Worm (Caenorhabditis elegans) whole organism, late embryonic: ENCODE results near the gene F17E9.16.

Experiments
- C38D4.7 ChIP-seq: fragments of 200-800 bp; sonication (Bioruptor generic); optimal IDR thresholded peaks from 2 replicates; lab custom pipeline; 2018; ENCODE audit warnings: mild to moderate bottlenecking, missing genetic modification characterization, moderate library complexity, missing compliant biosample characterization
- K09A11.1 ChIP-seq: sonication (generic microtip); optimal IDR thresholded peaks from 2 replicates; lab custom pipeline; 2017; ENCODE audit warnings: antibody characterized with exemption, mild to moderate bottlenecking, missing genetic modification characterization, missing compliant biosample characterization; ENCODE audit not compliant: insufficient read depth
- T23F11.4 ChIP-seq: fragments of 200-800 bp; sonication (Bioruptor generic); optimal IDR thresholded peaks from 2 replicates; lab custom pipeline; 2018; ENCODE audit warnings: mild to moderate bottlenecking, missing genetic modification characterization, missing compliant biosample characterization
- Y22D7AL.16 ChIP-seq: sonication (generic microtip); optimal IDR thresholded peaks from 2 replicates; lab custom pipeline; 2016; ENCODE audit warnings: missing genetic modification characterization, missing compliant biosample characterization
- ahr-1 ChIP-seq: sonication (generic microtip); optimal IDR thresholded peaks from 2 replicates; lab custom pipeline; 2016; ENCODE audit warnings: missing genetic modification characterization, missing compliant biosample characterization
- ama-1 ChIP-seq: fragments of 150-350 bp; optimal IDR thresholded peaks from 2 replicates; lab custom pipeline; 2014
- ceh-14 ChIP-seq: sonication (generic microtip); optimal IDR thresholded peaks from 2 replicates; lab custom pipeline; 2016; ENCODE audit warnings: missing genotype, missing genetic modification characterization, missing compliant biosample characterization
- ceh-2 ChIP-seq: sonication (generic microtip); optimal IDR thresholded peaks from 2 replicates; lab custom pipeline; 2016; ENCODE audit warnings: missing genotype, missing genetic modification characterization, missing compliant biosample characterization
- ceh-22 ChIP-seq: sonication (generic microtip); optimal IDR thresholded peaks from 2 replicates; lab custom pipeline; 2017; ENCODE audit warnings: missing biosample characterization, missing genetic modification characterization
- ceh-6 ChIP-seq: fragments of 200-800 bp; sonication (Bioruptor generic); optimal IDR thresholded peaks from 2 replicates; lab custom pipeline; 2018; ENCODE audit warnings: mild to moderate bottlenecking, missing genetic modification characterization, missing compliant biosample characterization
- ceh-9 ChIP-seq: sonication (generic microtip); optimal IDR thresholded peaks from 2 replicates; lab custom pipeline; 2016; ENCODE audit warnings: mild to moderate bottlenecking, missing genetic modification characterization, inconsistent platforms, missing compliant biosample characterization
- che-1 ChIP-seq: sonication (generic microtip); optimal IDR thresholded peaks from 2 replicates; lab custom pipeline; 2016; ENCODE audit warnings: mild to moderate bottlenecking, missing genetic modification characterization, missing compliant biosample characterization
- dmd-4 ChIP-seq: sonication (generic microtip); optimal IDR thresholded peaks from 2 replicates; lab custom pipeline; 2016; ENCODE audit warnings: borderline replicate concordance, missing genetic modification characterization, missing compliant biosample characterization
- elt-2 ChIP-seq: sonication (generic microtip); optimal IDR thresholded peaks from 2 replicates; lab custom pipeline; 2016; ENCODE audit warnings: missing genetic modification reagents, missing genetic modification characterization, missing compliant biosample characterization
- elt-4 ChIP-seq: sonication (generic microtip); optimal IDR thresholded peaks from 2 replicates; lab custom pipeline; 2016; ENCODE audit warnings: missing genetic modification characterization, missing compliant biosample characterization
- ets-4 ChIP-seq: sonication (generic microtip); optimal IDR thresholded peaks from 2 replicates; lab custom pipeline; 2016; ENCODE audit warnings: missing genetic modification characterization, missing compliant biosample characterization
- fkh-6 ChIP-seq: sonication (generic microtip); optimal IDR thresholded peaks from 2 replicates; lab custom pipeline; 2016; ENCODE audit warnings: missing genetic modification characterization, missing compliant biosample characterization
- hlh-13 ChIP-seq: fragments of 200-800 bp; sonication (Bioruptor generic); optimal IDR thresholded peaks from 2 replicates; lab custom pipeline; 2018; ENCODE audit warnings: mild to moderate bottlenecking, missing genetic modification characterization, missing compliant biosample characterization
- hlh-6 ChIP-seq: sonication (generic microtip); optimal IDR thresholded peaks from 2 replicates; lab custom pipeline; 2016; ENCODE audit warnings: missing genotype, missing genetic modification characterization, missing compliant biosample characterization
- hlh-8 ChIP-seq: sonication (generic microtip); optimal IDR thresholded peaks from 2 replicates; lab custom pipeline; 2016; ENCODE audit warnings: missing genotype, missing genetic modification characterization, missing compliant biosample characterization
- lin-11 ChIP-seq: fragments of 200-800 bp; sonication (Bioruptor generic); optimal IDR thresholded peaks from 2 replicates; lab custom pipeline; 2018; ENCODE audit warnings: mild to moderate bottlenecking, missing genetic modification characterization, missing compliant biosample characterization
- madf-2 ChIP-seq: sonication (generic microtip); optimal IDR thresholded peaks from 2 replicates; lab custom pipeline; 2017; ENCODE audit warnings: missing genetic modification characterization, missing compliant biosample characterization
- mec-3 ChIP-seq: sonication (generic microtip); optimal IDR thresholded peaks from 2 replicates; lab custom pipeline; 2016; ENCODE audit warnings: borderline replicate concordance, missing genetic modification characterization, missing compliant biosample characterization
- nfya-1 ChIP-seq: sonication (generic microtip); optimal IDR thresholded peaks from 2 replicates; lab custom pipeline; 2017; ENCODE audit warnings: missing genetic modification characterization, mild to moderate bottlenecking, missing compliant biosample characterization, antibody characterized with exemption, moderate library complexity
- nhr-11 ChIP-seq: fragments of 150-350 bp; optimal IDR thresholded peaks from 2 replicates; lab custom pipeline; 2014; ENCODE audit warnings: missing biosample characterization, missing genetic modification characterization
- nhr-232 ChIP-seq: sonication (generic microtip); optimal IDR thresholded peaks from 2 replicates; lab custom pipeline; 2016; ENCODE audit warnings: missing genetic modification characterization, missing compliant biosample characterization
- npax-4 ChIP-seq: sonication (generic microtip); optimal IDR thresholded peaks from 2 replicates; lab custom pipeline; 2016; ENCODE audit warnings: missing genetic modification characterization, missing compliant biosample characterization
- odd-2 ChIP-seq: sonication (generic microtip); optimal IDR thresholded peaks from 2 replicates; lab custom pipeline; 2017; ENCODE audit warnings: antibody characterized with exemption, mild to moderate bottlenecking, missing genetic modification characterization, missing compliant biosample characterization
- pqm-1 ChIP-seq: sonication (generic microtip); optimal IDR thresholded peaks from 2 replicates; lab custom pipeline; 2016; ENCODE audit warnings: missing genetic modification characterization, missing compliant biosample characterization
- rnt-1 ChIP-seq: sonication (generic microtip); optimal IDR thresholded peaks from 2 replicates; lab custom pipeline; 2016; ENCODE audit warnings: missing genetic modification characterization, missing compliant biosample characterization
- sdc-2 ChIP-seq: sonication (generic microtip); optimal IDR thresholded peaks from 2 replicates; lab custom pipeline; 2016; ENCODE audit warnings: missing genotype, missing genetic modification characterization, missing compliant biosample characterization
- sox-2 ChIP-seq: fragments of 200-800 bp; sonication (Bioruptor generic); IDR thresholded peaks from 2 replicates; pipeline ENCODE4 v1.3.6; 2022; ENCODE audit warnings: missing genetic modification reagents, missing genetic modification characterization, missing compliant biosample characterization
- syd-9 ChIP-seq: sonication (generic microtip); optimal IDR thresholded peaks from 2 replicates; lab custom pipeline; 2016; ENCODE audit warnings: mild to moderate bottlenecking, missing genetic modification characterization, moderate library complexity, missing compliant biosample characterization
- ttx-3 ChIP-seq: sonication (generic microtip); optimal IDR thresholded peaks from 2 replicates; lab custom pipeline; 2016; ENCODE audit warnings: missing genetic modification reagents, missing genetic modification characterization, missing compliant biosample characterization
- unc-3 ChIP-seq, 2 experiments: fragments of 200-800 bp in 1 of 2; sonication (Bioruptor generic) in 1 of 2; sonication (generic microtip) in 1 of 2; conservative IDR thresholded peaks in 1 of 2; optimal IDR thresholded peaks in 1 of 2; 2 replicates each; pipeline versions ENCODE4 v1.3.6 to Lab custom; 2016 to 2022; ENCODE audit warnings: missing compliant biosample characterization in 2 of 2, missing genetic modification characterization in 2 of 2, missing genetic modification reagents in 1 of 2
- unc-42 ChIP-seq: sonication (generic microtip); optimal IDR thresholded peaks from 2 replicates; lab custom pipeline; 2016; ENCODE audit warnings: missing genotype, missing genetic modification characterization, missing compliant biosample characterization
- unc-86 ChIP-seq: sonication (generic microtip); optimal IDR thresholded peaks from 2 replicates; lab custom pipeline; 2016; ENCODE audit warnings: missing genetic modification characterization, missing compliant biosample characterization
- ztf-16 ChIP-seq: sonication (generic microtip); optimal IDR thresholded peaks from 2 replicates; lab custom pipeline; 2017; ENCODE audit warnings: missing genetic modification characterization, missing compliant biosample characterization

Gene F17E9.16

ce11 chrIV:8357299-8357698, 5.2 kb downstream of the F17E9.16 start:
- no peak for TF ChIP-seq T23F11.4 (GFP tag; lab: Kevin White, UChicago)
- TF ChIP-seq elt-4: peak; percentile 64
- no peak for TF ChIP-seq rnt-1 (tag; lab: Kevin White, UChicago)

DNA sequence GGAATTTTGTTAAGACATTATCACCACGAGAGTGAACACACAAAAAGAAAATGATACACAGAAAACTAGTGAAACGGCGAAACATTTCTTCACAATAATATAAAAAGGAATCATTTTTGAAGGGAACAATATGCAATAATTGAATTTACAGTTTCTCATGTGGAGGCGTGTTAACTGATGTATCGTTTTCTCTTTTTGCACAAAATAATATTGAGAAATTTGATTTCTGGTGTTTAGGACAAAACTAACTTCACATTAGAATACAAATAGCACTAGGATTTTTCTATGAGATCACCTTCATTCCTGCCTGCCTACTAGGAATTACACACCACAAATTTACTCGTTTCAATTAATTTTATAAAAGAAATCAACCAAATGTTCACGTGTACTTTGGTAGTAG, 6.4 kb downstream of the F17E9.16 start, which contains the start of gene D2096.13:
Gene D2096.13 (minus strand): TSS at position 101 of the 400 bp plus-strand sequence.
- TF ChIP-seq ets-4 (tag; lab: Kevin White, UChicago) (no peak), madf-2 (tag; lab: Kevin White, UChicago) (no peak), pqm-1 (tag; lab: Kevin White, UChicago) (no peak), odd-2 (tag; lab: Kevin White, UChicago) (no peak), rnt-1 (tag; lab: Kevin White, UChicago) (no peak), hlh-13 (GFP tag; lab: Kevin White, UChicago) (no peak), C38D4.7 (no peak), hlh-8 (tag; lab: Kevin White, UChicago) (no peak)

DNA sequence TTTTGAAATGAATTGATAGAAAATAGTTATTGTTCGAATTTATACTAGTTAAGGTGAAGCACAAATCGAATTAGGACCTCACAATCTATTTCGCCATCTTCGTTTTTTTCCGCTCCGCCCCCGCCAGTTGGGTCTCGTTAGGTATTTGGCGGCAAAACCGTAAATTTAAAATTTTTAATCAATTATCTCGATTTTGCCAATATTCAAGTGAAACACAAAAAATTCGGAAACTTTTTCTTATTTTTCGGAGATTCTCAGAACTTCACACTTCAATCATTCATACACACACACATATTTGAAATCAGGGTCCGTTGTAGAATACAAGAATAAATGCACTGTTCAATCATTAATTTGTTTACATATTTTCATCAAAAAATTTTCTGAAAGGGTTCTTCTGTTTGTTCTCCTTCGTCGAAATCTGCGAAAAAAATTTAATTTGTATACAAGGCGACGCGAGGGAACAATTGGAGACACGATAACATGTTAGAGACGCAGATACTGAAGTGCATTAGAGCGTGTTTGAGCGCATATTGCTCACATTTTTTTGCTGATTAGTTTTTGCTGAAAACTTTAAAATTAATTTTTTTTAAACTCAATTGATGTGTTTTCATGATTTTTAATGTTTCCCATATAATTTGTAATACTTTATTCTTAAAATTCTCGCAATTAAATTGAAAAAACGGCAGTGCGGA, 7.7 kb downstream of the F17E9.16 start, which contains the start of gene D2096.5:
Gene D2096.5 (minus strand): TSS at position 51 of the 692 bp plus-strand sequence.
- TF ChIP-seq K09A11.1 (tag; lab: Kevin White, UChicago): no peak
- peak; percentile 27; the same call in 1 of the 2 replicates for TF ChIP-seq sox-2
- no peak for TF ChIP-seq madf-2 (tag; lab: Kevin White, UChicago)
- no peak for TF ChIP-seq unc-86 (tag; lab: Kevin White, UChicago)
- TF ChIP-seq unc-42 (tag; lab: Kevin White, UChicago): peak; percentile 88
- TF ChIP-seq ztf-16 (tag; lab: Kevin White, UChicago): no peak
- no peak for TF ChIP-seq elt-2
- peak; percentile 61 for TF ChIP-seq ceh-14 (tag; lab: Kevin White, UChicago)
- no peak for TF ChIP-seq mec-3 (tag; lab: Kevin White, UChicago)
- no peak for TF ChIP-seq ahr-1 (tag; lab: Kevin White, UChicago)
- no peak for TF ChIP-seq unc-3 (GFP tag; conservative IDR thresholded peaks at IDR 0.05; lab: Robert Waterston, UW)
- no peak for TF ChIP-seq unc-3 (tag; optimal IDR thresholded peaks at IDR 0.05; lab: Kevin White, UChicago)

DNA sequence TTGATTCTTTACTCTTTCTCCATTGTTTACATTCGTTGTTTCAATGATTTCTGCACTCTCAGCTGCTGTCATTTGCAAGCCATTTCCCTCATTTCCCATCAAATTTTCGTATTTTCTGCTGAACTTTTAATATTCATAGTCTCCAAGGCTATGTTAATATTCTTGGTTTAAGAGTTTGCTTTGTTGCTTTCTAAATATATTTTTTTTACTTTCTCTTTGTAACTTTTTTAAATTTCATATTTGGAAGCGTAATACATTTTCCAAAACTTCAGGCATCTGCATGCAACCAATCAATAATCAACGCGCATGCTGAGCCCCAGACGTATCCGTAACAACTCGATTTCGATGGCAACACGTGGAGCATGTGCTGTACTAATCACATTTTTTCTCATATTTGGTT, 8.7 kb downstream of the F17E9.16 start, which contains the start of gene sqv-1:
Gene sqv-1 (plus strand): TSS at position 301 of the 400 bp plus-strand sequence.
- no peak for TF ChIP-seq ttx-3 (tag; lab: Kevin White, UChicago)
- no peak for TF ChIP-seq ceh-22 (tag; lab: Kevin White, UChicago)
- no peak for TF ChIP-seq nhr-11 (tag; lab: Kevin White, UChicago)
- no peak for TF ChIP-seq syd-9 (tag; lab: Kevin White, UChicago)
- TF ChIP-seq npax-4: no peak
- no peak for TF ChIP-seq hlh-6
- TF ChIP-seq ceh-6 (GFP tag; lab: Kevin White, UChicago): no peak
- TF ChIP-seq, all 69 proteins: peak for 0

DNA sequence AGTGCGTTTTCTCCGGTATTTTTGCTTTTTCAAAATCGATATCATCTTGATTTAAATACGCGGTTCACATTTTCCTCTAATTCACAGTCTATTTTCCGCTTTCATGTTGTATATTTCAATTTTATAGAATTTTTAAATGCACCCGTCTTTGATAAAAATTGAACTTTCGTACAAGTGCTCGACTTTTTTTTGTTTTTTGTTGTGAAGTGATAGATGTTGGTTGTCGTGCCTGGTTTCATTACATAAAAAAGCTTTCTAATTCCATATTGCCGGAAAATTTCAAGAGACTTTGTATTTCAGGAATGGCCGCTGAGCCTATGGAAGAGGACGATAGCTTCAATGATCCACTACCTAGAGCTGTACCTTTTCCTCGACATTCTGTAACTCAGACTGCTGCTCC, 11.0 kb downstream of the F17E9.16 start, which contains the start of gene D2096.12:
Gene D2096.12 (plus strand): TSS at position 301 of the 400 bp plus-strand sequence.
- TF ChIP-seq lin-11 (no peak), sdc-2 (tag; lab: Kevin White, UChicago) (no peak), ama-1 (no peak), ceh-2 (tag; lab: Kevin White, UChicago) (no peak), che-1 (tag; lab: Kevin White, UChicago) (no peak), madf-2 (tag; lab: Kevin White, UChicago) (no peak), fkh-6 (no peak), nfya-1 (tag; lab: Kevin White, UChicago) (no peak), sox-2 (no peak), ceh-9 (tag; lab: Kevin White, UChicago) (no peak), nhr-232 (tag; lab: Kevin White, UChicago) (no peak), dmd-4 (no peak), Y22D7AL.16 (tag; lab: Kevin White, UChicago) (no peak)
- TF ChIP-seq, all 69 proteins: peak for 0
